Worm (Caenorhabditis elegans): Measurements from ENCODE around the gene T04F8.3.

The T04F8.3 gene

DNA sequence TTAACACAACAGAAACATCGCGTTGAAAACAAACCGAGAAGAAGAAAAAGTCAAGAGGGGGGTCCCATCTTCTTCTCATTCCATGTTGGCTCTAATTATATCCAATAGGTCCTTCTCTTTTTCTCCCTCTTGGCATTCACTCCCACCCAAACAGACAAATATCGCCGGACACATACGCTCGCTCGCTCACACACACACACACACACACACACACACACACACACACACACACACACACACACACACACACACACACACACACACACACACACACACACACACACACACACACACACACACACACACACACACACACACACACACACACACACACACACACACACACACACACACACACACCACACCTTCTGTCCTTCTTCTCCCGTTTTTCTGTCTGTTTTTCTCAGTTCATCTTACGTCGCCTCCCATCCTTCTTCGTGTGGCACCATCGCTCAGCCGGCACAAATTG lies 14.6 kb upstream of the T04F8.3 start, which contains the start of gene sto-4 (continued):
- TF ChIP-seq zfh-2 (GFP tag; conservative IDR thresholded peaks at IDR 0.05) (peak; percentile 84), somi-1 (GFP tag; optimal IDR thresholded peaks at IDR 0.05) (peak; percentile 90), atf-7 (tag; optimal IDR thresholded peaks at IDR 0.05) (peak; percentile 54), tlf-1 (GFP tag; optimal IDR thresholded peaks at IDR 0.05) (peak; percentile 57), fkh-3 (tag; optimal IDR thresholded peaks at IDR 0.05) (peak; percentile 34), repo-1 (tag; optimal IDR thresholded peaks at IDR 0.05) (peak; percentile 64), F52B5.7 (tag; optimal IDR thresholded peaks at IDR 0.05) (peak; percentile 60)

DNA sequence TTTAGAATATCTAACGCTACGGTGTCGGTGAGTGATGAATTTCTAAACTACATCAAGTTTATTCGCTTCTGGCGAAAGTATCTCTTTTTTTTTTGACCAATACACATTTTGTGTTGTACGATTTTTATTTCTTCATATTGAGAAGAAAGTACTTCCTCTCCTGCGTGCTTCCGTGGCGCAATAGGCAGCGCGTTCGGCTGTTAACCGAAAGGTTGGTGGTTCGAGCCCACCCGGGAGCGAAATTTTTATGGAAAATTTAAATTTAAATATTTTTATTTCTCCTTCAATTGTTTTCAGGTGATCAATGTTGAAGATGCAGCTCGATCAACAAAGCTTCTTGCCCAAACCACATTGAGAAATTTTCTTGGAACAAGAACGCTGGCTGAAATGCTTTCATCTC lies 12.9 kb upstream of the T04F8.3 start:
- TF ChIP-seq T07F8.4 (tag; optimal IDR thresholded peaks at IDR 0.05) = no peak
- peak; percentile 63; the same call in 1 of the 2 replicates for TF ChIP-seq Y56A3A.18 (GFP tag; IDR thresholded peaks at IDR 0.05)
- peak; percentile 82 for TF ChIP-seq him-1 (tag; optimal IDR thresholded peaks at IDR 0.05)
- no peak for TF ChIP-seq sptf-2 (GFP tag; optimal IDR thresholded peaks at IDR 0.05)
- TF ChIP-seq rcor-1 (GFP tag; IDR thresholded peaks at IDR 0.05) = peak; percentile 49; the same call in 1 of the 2 replicates
- TF ChIP-seq hmg-1.2 (GFP tag; IDR thresholded peaks at IDR 0.05) = peak; percentile 55
- TF ChIP-seq ztf-6 (GFP tag; IDR thresholded peaks at IDR 0.05) = no peak
- peak; percentile 49 for TF ChIP-seq snpc-1.3 (tag; optimal IDR thresholded peaks at IDR 0.05; ENCODE audit: insufficient read depth)
- peak; percentile 28 for TF ChIP-seq nhr-80 (tag; optimal IDR thresholded peaks at IDR 0.05)
- TF ChIP-seq hlh-26 (GFP tag; conservative IDR thresholded peaks at IDR 0.05) = no peak
- TF ChIP-seq egrh-3 (GFP tag; IDR thresholded peaks at IDR 0.05) = 0 out of 2 replicates have a peak, but pooled peaks have one; percentile 18
- 0 out of 2 replicates have a peak, but pooled peaks have one; percentile 45 for TF ChIP-seq K11D2.4 (GFP tag; IDR thresholded peaks at IDR 0.05)
- no peak for TF ChIP-seq nhr-27 (tag; optimal IDR thresholded peaks at IDR 0.05)
- TF ChIP-seq lin-40 (tag; optimal IDR thresholded peaks at IDR 0.05) = peak; percentile 47
- TF ChIP-seq cebp-1 (GFP tag; IDR thresholded peaks at IDR 0.05) = no peak
- peak; percentile 56 for TF ChIP-seq cebp-1 (tag; optimal IDR thresholded peaks at IDR 0.05)
- TF ChIP-seq ceh-58 (GFP tag; IDR thresholded peaks at IDR 0.05) = no peak
- peak; percentile 9 for TF ChIP-seq hrde-1 (tag; optimal IDR thresholded peaks at IDR 0.05; ENCODE audit: borderline replicate concordance)
- TF ChIP-seq rec-8 (tag; optimal IDR thresholded peaks at IDR 0.05) = peak in 1 of 2 experiments; percentile 87
- TF ChIP-seq attf-5 (GFP tag; optimal IDR thresholded peaks at IDR 0.05) = peak; percentile 45
- TF ChIP-seq xnd-1 (tag; optimal IDR thresholded peaks at IDR 0.05) = no peak
- TF ChIP-seq repo-1 (tag; optimal IDR thresholded peaks at IDR 0.05) = peak; percentile 44
- peak; percentile 57; the same call in 1 of the 2 replicates for TF ChIP-seq dox-1 (GFP tag; IDR thresholded peaks at IDR 0.05)
- peak; percentile 71 for TF ChIP-seq mxl-1 (tag; optimal IDR thresholded peaks at IDR 0.05)
- TF ChIP-seq atf-7 (tag; optimal IDR thresholded peaks at IDR 0.05) = peak; percentile 17
- peak; percentile 32 for TF ChIP-seq madf-10 (tag; optimal IDR thresholded peaks at IDR 0.05)
- TF ChIP-seq dpff-1 (tag; optimal IDR thresholded peaks at IDR 0.05) = peak; percentile 8
- 0 out of 2 replicates have a peak, but pooled peaks have one; percentile 24 for TF ChIP-seq ceh-40 (GFP tag; IDR thresholded peaks at IDR 0.05)
- TF ChIP-seq cebp-2 (GFP tag; IDR thresholded peaks at IDR 0.05) = 0 out of 2 replicates have a peak, but pooled peaks have one; percentile 70
- no peak for TF ChIP-seq efl-1 (GFP tag; optimal IDR thresholded peaks at IDR 0.05)
- TF ChIP-seq Y53F4B.3 (GFP tag; IDR thresholded peaks at IDR 0.05) = no peak
- TF ChIP-seq zfh-2 (GFP tag; conservative IDR thresholded peaks at IDR 0.05) = no peak
- TF ChIP-seq lin-54 (GFP tag; optimal IDR thresholded peaks at IDR 0.05) = no peak
- TF ChIP-seq F23B12.7 (tag; optimal IDR thresholded peaks at IDR 0.05; ENCODE audit: insufficient read depth) = peak; percentile 70
- TF ChIP-seq chd-7 (tag; optimal IDR thresholded peaks at IDR 0.05) = peak; percentile 0
- TF ChIP-seq zim-3 (tag; optimal IDR thresholded peaks at IDR 0.05) = peak; percentile 39
- TF ChIP-seq egl-44 (GFP tag; IDR thresholded peaks at IDR 0.05) = no peak
- 0 out of 2 replicates have a peak, but pooled peaks have one; percentile 28 for TF ChIP-seq Y53G8AR.9 (GFP tag; conservative IDR thresholded peaks at IDR 0.05)
- TF ChIP-seq ztf-28 (GFP tag; IDR thresholded peaks at IDR 0.05) = no peak
- TF ChIP-seq lin-26 (GFP tag; IDR thresholded peaks at IDR 0.05) = peak; percentile 94
- no peak for TF ChIP-seq attf-3 (GFP tag; conservative IDR thresholded peaks at IDR 0.05)
- no peak for TF ChIP-seq F55B11.4 (tag; optimal IDR thresholded peaks at IDR 0.05; ENCODE audit: borderline replicate concordance, insufficient read depth)
